Comparison of ENCODE assay signal across 1 fruit fly cellular context in genomic region chr2L:5547288-5547777, dm6.
TF ChIP-seq lines count a peak whose summit lies in the region.

No protein-coding gene starts in this region.

TF ChIP-seq in whole organism, embryonic, 481 proteins besides CTCF, POLR2A, EP300 and RAD21 (continued from another document):
- no peak for TF ChIP-seq CG17385 (GFP tag; optimal IDR thresholded peaks at IDR 0.05; lab: Kevin White, UChicago)
- TF ChIP-seq CG33557 (GFP tag; optimal IDR thresholded peaks at IDR 0.05; lab: Kevin White, UChicago): no peak
- TF ChIP-seq CG12219 (GFP tag; optimal IDR thresholded peaks at IDR 0.05; lab: Kevin White, UChicago): peak; percentile 39
- no peak for TF ChIP-seq CG6689 (GFP tag; IDR thresholded peaks at IDR 0.05; lab: Robert Waterston, UW)
- TF ChIP-seq crp (GFP tag; optimal IDR thresholded peaks at IDR 0.05; lab: Kevin White, UChicago): peak in 1 of 2 experiments; percentile 20
- TF ChIP-seq CG15011 (GFP tag; optimal IDR thresholded peaks at IDR 0.05; lab: Kevin White, UChicago): no peak
- TF ChIP-seq mld (GFP tag; IDR thresholded peaks at IDR 0.05; lab: Robert Waterston, UW; ENCODE audit: partially characterized antibody): 0 out of 3 replicates have a peak, but pooled peaks have one; percentile 2
- TF ChIP-seq ap (GFP tag; IDR thresholded peaks at IDR 0.05; lab: Robert Waterston, UW): no peak
- peak; percentile 16 for TF ChIP-seq CG12071 (GFP tag; optimal IDR thresholded peaks at IDR 0.05; lab: Kevin White, UChicago)
- no peak for TF ChIP-seq zf30C (GFP tag; optimal IDR thresholded peaks at IDR 0.05; lab: Kevin White, UChicago)
- no peak for TF ChIP-seq CG5245 (GFP tag; optimal IDR thresholded peaks at IDR 0.05; lab: Kevin White, UChicago)
- TF ChIP-seq B-H2 (GFP tag; optimal IDR thresholded peaks at IDR 0.05; lab: Kevin White, UChicago): no peak
- no peak for TF ChIP-seq Awh (GFP tag; IDR thresholded peaks at IDR 0.05; lab: Robert Waterston, UW)
- TF ChIP-seq Hr78 (GFP tag; optimal IDR thresholded peaks at IDR 0.05; lab: Kevin White, UChicago): peak in 1 of 2 experiments; percentile 22
- no peak for TF ChIP-seq her (GFP tag; optimal IDR thresholded peaks at IDR 0.05; lab: Kevin White, UChicago)
- TF ChIP-seq CG31441 (GFP tag; IDR thresholded peaks at IDR 0.05; lab: Robert Waterston, UW): no peak
- TF ChIP-seq CG7271 (tag; optimal IDR thresholded peaks at IDR 0.05; lab: Kevin White, UChicago): no peak
- peak; percentile 3 for TF ChIP-seq Fer3 (tag; optimal IDR thresholded peaks at IDR 0.05; lab: Kevin White, UChicago)
- TF ChIP-seq BtbVII (GFP tag; optimal IDR thresholded peaks at IDR 0.05; lab: Kevin White, UChicago): peak; percentile 3
- TF ChIP-seq CG5953 (GFP tag; IDR thresholded peaks at IDR 0.05; lab: Robert Waterston, UW): no peak
- no peak for TF ChIP-seq NFAT (GFP tag; IDR thresholded peaks at IDR 0.05; lab: Robert Waterston, UW)
- peak; percentile 47 for TF ChIP-seq lab (GFP tag; optimal IDR thresholded peaks at IDR 0.05; lab: Kevin White, UChicago)
- TF ChIP-seq pita (GFP tag; optimal IDR thresholded peaks at IDR 0.05; lab: Kevin White, UChicago): no peak
- TF ChIP-seq CG17186 (GFP tag; optimal IDR thresholded peaks at IDR 0.05; lab: Kevin White, UChicago): no peak
- TF ChIP-seq Ets97D (GFP tag; optimal IDR thresholded peaks at IDR 0.05; lab: Kevin White, UChicago): no peak
- peak; percentile 9 for TF ChIP-seq CG4328 (GFP tag; optimal IDR thresholded peaks at IDR 0.05; lab: Kevin White, UChicago)
- TF ChIP-seq CG9797 (GFP tag; optimal IDR thresholded peaks at IDR 0.05; lab: Kevin White, UChicago): no peak
- no peak for TF ChIP-seq cas (GFP tag; IDR thresholded peaks at IDR 0.05; lab: Robert Waterston, UW)
- TF ChIP-seq CG1602 (GFP tag; optimal IDR thresholded peaks at IDR 0.05; lab: Kevin White, UChicago): no peak
- TF ChIP-seq run (tag; optimal IDR thresholded peaks at IDR 0.05; lab: Kevin White, UChicago): no peak
- peak; percentile 61 for TF ChIP-seq Asciz (GFP tag; optimal IDR thresholded peaks at IDR 0.05; lab: Kevin White, UChicago)
- TF ChIP-seq bcd (GFP tag; optimal IDR thresholded peaks at IDR 0.05; lab: Kevin White, UChicago): no peak
- no peak for TF ChIP-seq lov (optimal IDR thresholded peaks at IDR 0.05; lab: Kevin White, UChicago)
- TF ChIP-seq lov (GFP tag; IDR thresholded peaks at IDR 0.05; lab: Robert Waterston, UW): peak; percentile 23; the same call in 1 of the 3 replicates
- TF ChIP-seq oc (tag; optimal IDR thresholded peaks at IDR 0.05; lab: Kevin White, UChicago): no peak
- no peak for TF ChIP-seq CG15696 (tag; optimal IDR thresholded peaks at IDR 0.05; lab: Kevin White, UChicago)
- no peak for TF ChIP-seq pnt (GFP tag; optimal IDR thresholded peaks at IDR 0.05; lab: Kevin White, UChicago)
- no peak for TF ChIP-seq CG30431 (GFP tag; optimal IDR thresholded peaks at IDR 0.05; lab: Kevin White, UChicago)
- TF ChIP-seq CG1529 (GFP tag; optimal IDR thresholded peaks at IDR 0.05; lab: Kevin White, UChicago): no peak
- no peak for TF ChIP-seq CG3838 (GFP tag; optimal IDR thresholded peaks at IDR 0.05; lab: Kevin White, UChicago)
- TF ChIP-seq lbe (GFP tag; optimal IDR thresholded peaks at IDR 0.05; lab: Kevin White, UChicago): no peak
- TF ChIP-seq caup (GFP tag; optimal IDR thresholded peaks at IDR 0.05; lab: Kevin White, UChicago; ENCODE audit: severe bottlenecking): no peak
- TF ChIP-seq az2 (GFP tag; optimal IDR thresholded peaks at IDR 0.05; lab: Kevin White, UChicago): no peak
- no peak for TF ChIP-seq Hr3 (GFP tag; optimal IDR thresholded peaks at IDR 0.05; lab: Kevin White, UChicago)
- peak; percentile 10 for TF ChIP-seq CG9727 (GFP tag; optimal IDR thresholded peaks at IDR 0.05; lab: Kevin White, UChicago)
- no peak for TF ChIP-seq Med (GFP tag; lab: Kevin White, UChicago)
- TF ChIP-seq CG7372 (GFP tag; IDR thresholded peaks at IDR 0.05; lab: Robert Waterston, UW): no peak
- TF ChIP-seq Elba2 (GFP tag; optimal IDR thresholded peaks at IDR 0.05; lab: Kevin White, UChicago): no peak
- TF ChIP-seq Oaz (GFP tag; IDR thresholded peaks at IDR 0.05; lab: Robert Waterston, UW): no peak
- TF ChIP-seq CG17361 (GFP tag; IDR thresholded peaks at IDR 0.05; lab: Robert Waterston, UW): no peak
- TF ChIP-seq CG18011 (GFP tag; optimal IDR thresholded peaks at IDR 0.05; lab: Kevin White, UChicago): no peak
- no peak for TF ChIP-seq sisA (GFP tag; IDR thresholded peaks at IDR 0.05; lab: Robert Waterston, UW)
- no peak for TF ChIP-seq CG4730 (GFP tag; IDR thresholded peaks at IDR 0.05; lab: Robert Waterston, UW)
- TF ChIP-seq hkb (optimal IDR thresholded peaks at IDR 0.05; lab: Kevin White, UChicago): no peak
- TF ChIP-seq hkb (GFP tag; IDR thresholded peaks at IDR 0.05; lab: Robert Waterston, UW): 0 out of 2 replicates have a peak, but pooled peaks have one; percentile 30
- TF ChIP-seq ATbp (GFP tag; optimal IDR thresholded peaks at IDR 0.05; lab: Kevin White, UChicago): peak; percentile 30
- TF ChIP-seq CG4617 (GFP tag; optimal IDR thresholded peaks at IDR 0.05; lab: Kevin White, UChicago; ENCODE audit: borderline replicate concordance): no peak
- no peak for TF ChIP-seq CG3847 (GFP tag; IDR thresholded peaks at IDR 0.05; lab: Robert Waterston, UW)
- no peak for TF ChIP-seq CG43689 (GFP tag; IDR thresholded peaks at IDR 0.05; lab: Robert Waterston, UW)
- TF ChIP-seq eve (GFP tag; optimal IDR thresholded peaks at IDR 0.05; lab: Kevin White, UChicago): no peak
- TF ChIP-seq emc (GFP tag; optimal IDR thresholded peaks at IDR 0.05; lab: Kevin White, UChicago): no peak
- TF ChIP-seq CG18764 (GFP tag; optimal IDR thresholded peaks at IDR 0.05; lab: Kevin White, UChicago): no peak
- TF ChIP-seq chn (GFP tag; optimal IDR thresholded peaks at IDR 0.05; lab: Kevin White, UChicago): no peak
- TF ChIP-seq gsb (GFP tag; IDR thresholded peaks at IDR 0.05; lab: Robert Waterston, UW): no peak
- no peak for TF ChIP-seq peb (GFP tag; IDR thresholded peaks at IDR 0.05; lab: Robert Waterston, UW)
- TF ChIP-seq ranshi (GFP tag; IDR thresholded peaks at IDR 0.05; lab: Robert Waterston, UW): no peak
- peak; percentile 29 for TF ChIP-seq CG17359 (tag; optimal IDR thresholded peaks at IDR 0.05; lab: Kevin White, UChicago)
- no peak for TF ChIP-seq Doc2 (GFP tag; IDR thresholded peaks at IDR 0.05; lab: Robert Waterston, UW)
- TF ChIP-seq CrebB (tag; optimal IDR thresholded peaks at IDR 0.05; lab: Kevin White, UChicago): peak; percentile 57
- no peak for TF ChIP-seq sr (GFP tag; IDR thresholded peaks at IDR 0.05; lab: Robert Waterston, UW)
- TF ChIP-seq Nf-YC (tag; optimal IDR thresholded peaks at IDR 0.05; lab: Kevin White, UChicago): no peak
- no peak for TF ChIP-seq crol (GFP tag; IDR thresholded peaks at IDR 0.05; lab: Robert Waterston, UW)
- TF ChIP-seq CG10979 (tag; optimal IDR thresholded peaks at IDR 0.05; lab: Kevin White, UChicago): no peak
- no peak for TF ChIP-seq CG14050 (GFP tag; IDR thresholded peaks at IDR 0.05; lab: Robert Waterston, UW)
- no peak for TF ChIP-seq CG1647 (GFP tag; optimal IDR thresholded peaks at IDR 0.05; lab: Kevin White, UChicago)
- no peak for TF ChIP-seq CG13287 (GFP tag; IDR thresholded peaks at IDR 0.05; lab: Robert Waterston, UW; ENCODE audit: partially characterized antibody)
- TF ChIP-seq ems (GFP tag; optimal IDR thresholded peaks at IDR 0.05; lab: Kevin White, UChicago): no peak
- TF ChIP-seq Lhr (GFP tag; optimal IDR thresholded peaks at IDR 0.05; lab: Kevin White, UChicago): no peak
- TF ChIP-seq kni (GFP tag; optimal IDR thresholded peaks at IDR 0.05; lab: Kevin White, UChicago): peak; percentile 33
- TF ChIP-seq CG15479 (GFP tag; optimal IDR thresholded peaks at IDR 0.05; lab: Kevin White, UChicago): peak; percentile 84
- peak; percentile 75 for TF ChIP-seq CG34376 (GFP tag; optimal IDR thresholded peaks at IDR 0.05; lab: Kevin White, UChicago)
- TF ChIP-seq CG7786 (GFP tag; optimal IDR thresholded peaks at IDR 0.05; lab: Kevin White, UChicago): no peak
- peak; percentile 48 for TF ChIP-seq sd (tag; optimal IDR thresholded peaks at IDR 0.05; lab: Kevin White, UChicago)
- peak; percentile 33 for TF ChIP-seq nerfin-1 (tag; optimal IDR thresholded peaks at IDR 0.05; lab: Kevin White, UChicago)
- TF ChIP-seq GATAe (GFP tag; conservative IDR thresholded peaks at IDR 0.05; lab: Robert Waterston, UW): peak; percentile 46; the same call in 1 of the 2 replicates
- no peak for TF ChIP-seq MESR4 (GFP tag; optimal IDR thresholded peaks at IDR 0.05; lab: Kevin White, UChicago)
- TF ChIP-seq CG10543 (GFP tag; optimal IDR thresholded peaks at IDR 0.05; lab: Kevin White, UChicago): peak; percentile 51
- TF ChIP-seq CG4424 (GFP tag; optimal IDR thresholded peaks at IDR 0.05; lab: Kevin White, UChicago): no peak
- peak; percentile 13 for TF ChIP-seq CG3281 (GFP tag; optimal IDR thresholded peaks at IDR 0.05; lab: Kevin White, UChicago)
- TF ChIP-seq CG2875 (GFP tag; optimal IDR thresholded peaks at IDR 0.05; lab: Kevin White, UChicago): peak; percentile 13
- no peak for TF ChIP-seq gcm (GFP tag; optimal IDR thresholded peaks at IDR 0.05; lab: Kevin White, UChicago)
- no peak for TF ChIP-seq Sry-δ (GFP tag; optimal IDR thresholded peaks at IDR 0.05; lab: Kevin White, UChicago)
- no peak for TF ChIP-seq vfl (GFP tag; optimal IDR thresholded peaks at IDR 0.05; lab: Kevin White, UChicago)
- TF ChIP-seq exex (tag; optimal IDR thresholded peaks at IDR 0.05; lab: Kevin White, UChicago): peak; percentile 93
- TF ChIP-seq CG9215 (GFP tag; IDR thresholded peaks at IDR 0.05; lab: Robert Waterston, UW): no peak
- no peak for TF ChIP-seq CG8290 (GFP tag; optimal IDR thresholded peaks at IDR 0.05; lab: Kevin White, UChicago)
- TF ChIP-seq CG8290 (tag; optimal IDR thresholded peaks at IDR 0.05; lab: Kevin White, UChicago): no peak
- TF ChIP-seq CG30020 (tag; optimal IDR thresholded peaks at IDR 0.05; lab: Kevin White, UChicago): no peak
- peak; percentile 10 for TF ChIP-seq CG17912 (GFP tag; optimal IDR thresholded peaks at IDR 0.05; lab: Kevin White, UChicago)
- no peak for TF ChIP-seq kay (GFP tag; optimal IDR thresholded peaks at IDR 0.05; lab: Kevin White, UChicago)
- no peak for TF ChIP-seq CG2202 (tag; optimal IDR thresholded peaks at IDR 0.05; lab: Kevin White, UChicago)
- no peak for TF ChIP-seq Trl (optimal IDR thresholded peaks at IDR 0.05; lab: Kevin White, UChicago)
- no peak for TF ChIP-seq Trl (GFP tag; optimal IDR thresholded peaks at IDR 0.05; lab: Kevin White, UChicago)
- TF ChIP-seq mirr (GFP tag; optimal IDR thresholded peaks at IDR 0.05; lab: Kevin White, UChicago): peak; percentile 65
- TF ChIP-seq fd3F (GFP tag; optimal IDR thresholded peaks at IDR 0.05; lab: Kevin White, UChicago): no peak
- TF ChIP-seq grn (GFP tag; optimal IDR thresholded peaks at IDR 0.05; lab: Kevin White, UChicago): peak; percentile 93
- TF ChIP-seq CG15269 (tag; optimal IDR thresholded peaks at IDR 0.05; lab: Kevin White, UChicago): no peak
- no peak for TF ChIP-seq croc (GFP tag; conservative IDR thresholded peaks at IDR 0.05; lab: Robert Waterston, UW)
- TF ChIP-seq wek (GFP tag; optimal IDR thresholded peaks at IDR 0.05; lab: Kevin White, UChicago): peak; percentile 34
- TF ChIP-seq Ssrp (tag; optimal IDR thresholded peaks at IDR 0.05; lab: Kevin White, UChicago): no peak
- peak; percentile 43; the same call in 1 of the 3 replicates for TF ChIP-seq ci (GFP tag; IDR thresholded peaks at IDR 0.05; lab: Robert Waterston, UW)
- TF ChIP-seq fu2 (GFP tag; optimal IDR thresholded peaks at IDR 0.05; lab: Kevin White, UChicago): no peak
- no peak for TF ChIP-seq CG4707 (GFP tag; optimal IDR thresholded peaks at IDR 0.05; lab: Kevin White, UChicago)
- no peak for TF ChIP-seq CG31365 (tag; optimal IDR thresholded peaks at IDR 0.05; lab: Kevin White, UChicago)
- TF ChIP-seq Dll (GFP tag; IDR thresholded peaks at IDR 0.05; lab: Robert Waterston, UW; ENCODE audit: partially characterized antibody): 0 out of 4 replicates have a peak, but pooled peaks have one; percentile 37
- TF ChIP-seq disco-r (GFP tag; optimal IDR thresholded peaks at IDR 0.05; lab: Kevin White, UChicago): no peak
- no peak for TF ChIP-seq CG11560 (tag; IDR thresholded peaks at IDR 0.05; lab: Robert Waterston, UW)
- TF ChIP-seq pho (GFP tag; optimal IDR thresholded peaks at IDR 0.05; lab: Kevin White, UChicago): no peak
- no peak for TF ChIP-seq aop (GFP tag; IDR thresholded peaks at IDR 0.05; lab: Robert Waterston, UW)
- TF ChIP-seq maf-S (GFP tag; optimal IDR thresholded peaks at IDR 0.05; lab: Kevin White, UChicago): no peak
- TF ChIP-seq hbn (GFP tag; IDR thresholded peaks at IDR 0.05; lab: Robert Waterston, UW; ENCODE audit: partially characterized antibody): no peak
- TF ChIP-seq Meics (GFP tag; optimal IDR thresholded peaks at IDR 0.05; lab: Kevin White, UChicago): no peak
- TF ChIP-seq esg (GFP tag; conservative IDR thresholded peaks at IDR 0.05; lab: Robert Waterston, UW): no peak
- TF ChIP-seq Hmx (GFP tag; optimal IDR thresholded peaks at IDR 0.05; lab: Kevin White, UChicago): no peak
- TF ChIP-seq crc (GFP tag; optimal IDR thresholded peaks at IDR 0.05; lab: Kevin White, UChicago): no peak
- TF ChIP-seq CG1603 (tag; optimal IDR thresholded peaks at IDR 0.05; lab: Kevin White, UChicago): no peak
- TF ChIP-seq CG32772 (GFP tag; IDR thresholded peaks at IDR 0.05; lab: Robert Waterston, UW): no peak
- TF ChIP-seq zen (tag; optimal IDR thresholded peaks at IDR 0.05; lab: Kevin White, UChicago): no peak
- no peak for TF ChIP-seq slp2 (GFP tag; optimal IDR thresholded peaks at IDR 0.05; lab: Kevin White, UChicago)
- TF ChIP-seq Blimp-1 (GFP tag; optimal IDR thresholded peaks at IDR 0.05; lab: Kevin White, UChicago): no peak
- TF ChIP-seq fd102C (GFP tag; optimal IDR thresholded peaks at IDR 0.05; lab: Kevin White, UChicago): no peak
- no peak for TF ChIP-seq B-H1 (GFP tag; IDR thresholded peaks at IDR 0.05; lab: Robert Waterston, UW)
- TF ChIP-seq D (optimal IDR thresholded peaks at IDR 0.05; lab: Kevin White, UChicago): no peak
- TF ChIP-seq D (GFP tag; optimal IDR thresholded peaks at IDR 0.05; lab: Kevin White, UChicago): no peak
- peak; percentile 6 for TF ChIP-seq Jarid2 (GFP tag; optimal IDR thresholded peaks at IDR 0.05; lab: Kevin White, UChicago)
- TF ChIP-seq zfh1 (GFP tag; IDR thresholded peaks at IDR 0.05; lab: Robert Waterston, UW): 0 out of 3 replicates have a peak, but pooled peaks have one; percentile 14
- TF ChIP-seq tin (GFP tag; optimal IDR thresholded peaks at IDR 0.05; lab: Kevin White, UChicago): no peak
- TF ChIP-seq CG17568 (GFP tag; optimal IDR thresholded peaks at IDR 0.05; lab: Kevin White, UChicago): no peak
